Worm (Caenorhabditis elegans): ENCODE data around the gene srbc-77.
A peak's percentile ranks its signal among the peaks of the same experiment; 100 is the strongest.
"Not testable (repeated sequence)": the region's sequence is repeated elsewhere in the genome, so short reads cannot be mapped to it uniquely, and the experiment has no call there.

The srbc-77 gene

DNA sequence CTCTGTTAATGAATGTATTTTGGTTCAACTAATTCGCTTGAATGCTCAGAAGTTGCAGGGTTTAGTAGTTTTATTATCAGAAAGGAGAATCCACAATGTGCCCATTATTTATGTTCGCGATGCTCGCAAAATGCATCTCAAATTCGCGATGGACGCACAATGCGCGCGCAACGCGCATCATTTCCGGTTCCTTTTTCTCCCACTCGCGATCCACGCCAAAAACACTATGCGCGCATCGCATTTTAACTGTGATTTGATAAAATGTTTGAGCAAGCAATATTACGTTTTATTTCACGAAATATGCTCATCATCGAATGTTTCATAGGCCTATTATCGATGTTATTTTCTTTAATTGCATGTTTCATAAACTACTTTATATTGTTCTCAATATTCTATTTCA is at the start of gene srbc-77:
Gene srbc-77 (plus strand): TSS at position 301 of the 400 bp plus-strand sequence.
- TF ChIP-seq lsy-27 (tag; optimal IDR thresholded peaks at IDR 0.05; ENCODE audit: borderline replicate concordance, insufficient read depth); unc-62 (GFP tag; optimal IDR thresholded peaks at IDR 0.05); C17E4.6 (GFP tag; IDR thresholded peaks at IDR 0.05): not testable (repeated sequence)

DNA sequence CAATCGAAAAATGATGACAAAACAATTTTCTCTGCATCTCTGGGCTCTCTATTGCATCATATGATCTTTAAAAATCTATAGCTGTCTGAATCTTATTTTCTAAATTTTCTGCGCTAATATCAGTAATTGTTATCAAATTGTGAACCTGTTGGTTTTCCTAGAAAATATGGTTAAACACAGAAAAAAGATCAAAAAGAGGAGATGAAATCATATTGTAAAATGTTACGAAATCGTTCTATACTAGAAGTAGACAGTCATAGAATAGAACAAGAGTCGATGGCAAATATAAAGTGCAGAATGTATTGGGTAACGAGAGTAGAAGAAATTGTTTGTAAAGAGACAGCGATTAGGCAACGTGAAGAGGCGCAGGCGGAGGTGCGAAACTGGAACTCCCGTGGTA is 49.3 kb upstream of the srbc-77 start:
- TF ChIP-seq ztf-3 (GFP tag; optimal IDR thresholded peaks at IDR 0.05) (no peak), ets-4 (GFP tag; optimal IDR thresholded peaks at IDR 0.05) (no peak), repo-1 (tag; optimal IDR thresholded peaks at IDR 0.05) (no peak), hlh-12 (tag; optimal IDR thresholded peaks at IDR 0.05) (no peak), snpc-1.3 (tag; optimal IDR thresholded peaks at IDR 0.05; ENCODE audit: insufficient read depth) (no peak), snpc-3.4 (tag; optimal IDR thresholded peaks at IDR 0.05) (no peak), lir-1 (GFP tag; conservative IDR thresholded peaks at IDR 0.05) (no peak), efl-1 (GFP tag; optimal IDR thresholded peaks at IDR 0.05) (no peak), ceh-100 (GFP tag; IDR thresholded peaks at IDR 0.05) (no peak), K11D2.4 (GFP tag; IDR thresholded peaks at IDR 0.05) (no peak), lin-26 (GFP tag; IDR thresholded peaks at IDR 0.05) (no peak), ztf-22 (GFP tag; optimal IDR thresholded peaks at IDR 0.05) (no peak), egl-18 (GFP tag; IDR thresholded peaks at IDR 0.05) (no peak), F57C9.4 (tag; optimal IDR thresholded peaks at IDR 0.05) (no peak), unc-130 (GFP tag; optimal IDR thresholded peaks at IDR 0.05) (no peak), D2030.7 (GFP tag; IDR thresholded peaks at IDR 0.05) (no peak), B0261.1 (tag; optimal IDR thresholded peaks at IDR 0.05) (no peak), nhr-179 (tag; optimal IDR thresholded peaks at IDR 0.05) (no peak), cebp-2 (GFP tag; IDR thresholded peaks at IDR 0.05) (no peak), madf-10 (tag; optimal IDR thresholded peaks at IDR 0.05) (no peak), dox-1 (GFP tag; IDR thresholded peaks at IDR 0.05) (0 out of 2 replicates have a peak, but pooled peaks have one; percentile 23), attf-5 (GFP tag; optimal IDR thresholded peaks at IDR 0.05) (peak; percentile 77), lin-54 (GFP tag; optimal IDR thresholded peaks at IDR 0.05) (no peak), ZK185.1 (tag; optimal IDR thresholded peaks at IDR 0.05; ENCODE audit: poor library complexity, severe bottlenecking) (no peak), rpc-1 (optimal IDR thresholded peaks at IDR 0.05) (no peak), rpc-1 (tag; optimal IDR thresholded peaks at IDR 0.05) (no peak), Y95B8A.8 (GFP tag; IDR thresholded peaks at IDR 0.05) (no peak), madf-6 (GFP tag; IDR thresholded peaks at IDR 0.05) (no peak), snpc-4 (GFP tag; optimal IDR thresholded peaks at IDR 0.05) (no peak), snpc-4 (tag; optimal IDR thresholded peaks at IDR 0.05) (peak in 1 of 4 experiments; percentile 11), attf-6 (GFP tag; IDR thresholded peaks at IDR 0.05) (no peak), aptf-2 (GFP tag; conservative IDR thresholded peaks at IDR 0.05) (no peak), C06A6.2 (GFP tag; conservative IDR thresholded peaks at IDR 0.05) (no peak), Y79H2A.3 (GFP tag; conservative IDR thresholded peaks at IDR 0.05) (no peak), snpc-1.1 (tag; optimal IDR thresholded peaks at IDR 0.05; ENCODE audit: insufficient read depth) (no peak), lag-1 (GFP tag; IDR thresholded peaks at IDR 0.05) (no peak), athp-1 (tag; optimal IDR thresholded peaks at IDR 0.05) (no peak), egl-44 (GFP tag; IDR thresholded peaks at IDR 0.05) (no peak), mcd-1 (GFP tag; IDR thresholded peaks at IDR 0.05) (no peak), nhr-80 (tag; optimal IDR thresholded peaks at IDR 0.05) (peak; percentile 70), sptf-2 (GFP tag; optimal IDR thresholded peaks at IDR 0.05) (no peak), F22D6.2 (tag; optimal IDR thresholded peaks at IDR 0.05) (no peak), tbp1 (GFP tag; optimal IDR thresholded peaks at IDR 0.05) (no peak), sdz-38 (tag; optimal IDR thresholded peaks at IDR 0.05) (no peak), nhr-90 (tag; optimal IDR thresholded peaks at IDR 0.05) (no peak)
